Fruit fly (Drosophila melanogaster) whole organism, embryonic: Measurements from ENCODE around the gene yellow-g.

Experiments used
- Adf1 ChIP-seq: fragments of 200-800 bp; sonication (Bioruptor generic); IDR thresholded peaks from 2 replicates; pipeline ENCODE4 v1.3.6; 2022; ENCODE audit warnings: missing biosample characterization, missing genetic modification characterization
- Antp ChIP-seq: fragments of 200-800 bp; sonication (Bioruptor generic); optimal IDR thresholded peaks from 3 replicates; lab custom pipeline; 2016; ENCODE audit warnings: missing biosample characterization, missing genetic modification characterization
- CG1024 ChIP-seq: fragments of 200-800 bp; sonication (Bioruptor generic); IDR thresholded peaks from 2 replicates; pipeline ENCODE4 v1.3.6; 2022; ENCODE audit warnings: missing biosample characterization, missing genetic modification characterization
- CG11696 ChIP-seq: fragments of 200-800 bp; sonication (Bioruptor generic); IDR thresholded peaks from 2 replicates; pipeline ENCODE4 v1.3.6; 2022; ENCODE audit warnings: missing biosample characterization, missing genetic modification characterization
- CG12659 ChIP-seq: fragments of 200-800 bp; sonication (Bioruptor generic); optimal IDR thresholded peaks from 3 replicates; lab custom pipeline; 2017; ENCODE audit warnings: mild to moderate bottlenecking, missing biosample characterization, missing genetic modification reagents, missing genetic modification characterization
- CG12769 ChIP-seq: fragments of 200-800 bp; sonication (Bioruptor generic); optimal IDR thresholded peaks from 2 replicates; lab custom pipeline; 2019; ENCODE audit warnings: missing biosample characterization, mild to moderate bottlenecking, missing genetic modification characterization, moderate library complexity
- CG13424 ChIP-seq: fragments of 200-800 bp; sonication (Bioruptor generic); optimal IDR thresholded peaks from 2 replicates; lab custom pipeline; 2019; ENCODE audit warnings: missing biosample characterization, mild to moderate bottlenecking, missing genetic modification characterization, moderate library complexity
- CG14050 ChIP-seq: fragments of 200-800 bp; sonication (Bioruptor generic); IDR thresholded peaks from 3 replicates; pipeline ENCODE4 v1.3.6; 2022; ENCODE audit warnings: missing biosample characterization, missing genetic modification characterization
- CG14710 ChIP-seq: fragments of 200-800 bp; sonication (Bioruptor generic); optimal IDR thresholded peaks from 3 replicates; lab custom pipeline; 2019; ENCODE audit warnings: missing biosample characterization, mild to moderate bottlenecking, missing genetic modification characterization, moderate library complexity
- CG15011 ChIP-seq: fragments of 200-800 bp; sonication (Bioruptor generic); optimal IDR thresholded peaks from 3 replicates; lab custom pipeline; 2018; ENCODE audit warnings: missing biosample characterization, mild to moderate bottlenecking, missing genetic modification characterization
- CG1529 ChIP-seq: fragments of 200-800 bp; sonication (Bioruptor generic); optimal IDR thresholded peaks from 3 replicates; lab custom pipeline; 2018; ENCODE audit warnings: missing biosample characterization, missing genetic modification characterization
- CG15601 ChIP-seq: fragments of 200-800 bp; sonication (Bioruptor generic); optimal IDR thresholded peaks from 3 replicates; lab custom pipeline; 2019; ENCODE audit warnings: missing biosample characterization, mild to moderate bottlenecking, missing genetic modification characterization, moderate library complexity
- CG1647 ChIP-seq: fragments of 200-800 bp; sonication (Bioruptor generic); optimal IDR thresholded peaks from 3 replicates; lab custom pipeline; 2016; ENCODE audit warnings: missing biosample characterization, missing genetic modification characterization
- CG1792 ChIP-seq: fragments of 200-800 bp; sonication (Bioruptor generic); optimal IDR thresholded peaks from 2 replicates; lab custom pipeline; 2016; ENCODE audit warnings: missing biosample characterization, missing genetic modification characterization
- CG18619 ChIP-seq: fragments of 200-800 bp; sonication (Bioruptor generic); optimal IDR thresholded peaks from 3 replicates; lab custom pipeline; 2017; ENCODE audit warnings: missing biosample characterization, mild to moderate bottlenecking, missing genetic modification characterization
- CG2202 ChIP-seq: fragments of 200-800 bp; sonication (Bioruptor generic); optimal IDR thresholded peaks from 2 replicates; lab custom pipeline; 2018; ENCODE audit warnings: missing biosample characterization, mild to moderate bottlenecking, missing genetic modification characterization
- CG32532 ChIP-seq: fragments of 200-800 bp; sonication (Bioruptor generic); IDR thresholded peaks from 2 replicates; pipeline ENCODE4 v1.3.6; 2022; ENCODE audit warnings: missing biosample characterization, missing genetic modification characterization
- CG6654 ChIP-seq: fragments of 200-800 bp; sonication (Bioruptor generic); optimal IDR thresholded peaks from 2 replicates; lab custom pipeline; 2017; ENCODE audit warnings: missing biosample characterization, mild to moderate bottlenecking, missing genetic modification characterization
- CG7839 ChIP-seq: fragments of 200-800 bp; sonication (Bioruptor generic); optimal IDR thresholded peaks from 3 replicates; lab custom pipeline; 2018; ENCODE audit warnings: missing biosample characterization, mild to moderate bottlenecking, missing genetic modification characterization, moderate library complexity
- CG8388 ChIP-seq: fragments of 200-800 bp; sonication (Bioruptor generic); optimal IDR thresholded peaks from 2 replicates; lab custom pipeline; 2019; ENCODE audit warnings: missing biosample characterization, mild to moderate bottlenecking, missing genetic modification characterization, moderate library complexity
- CG8478 ChIP-seq: fragments of >200 bp; optimal IDR thresholded peaks from 2 replicates; lab custom pipeline; 2018
- CG9609 ChIP-seq: fragments of 200-800 bp; sonication (Bioruptor generic); optimal IDR thresholded peaks from 3 replicates; lab custom pipeline; 2016; ENCODE audit warnings: missing biosample characterization, missing genetic modification characterization
- Dp ChIP-seq: fragments of 200-800 bp; sonication (Bioruptor generic); optimal IDR thresholded peaks from 2 replicates; lab custom pipeline; 2018; ENCODE audit warnings: missing biosample characterization, mild to moderate bottlenecking, missing genetic modification characterization, moderate library complexity
- HLHmδ ChIP-seq: fragments of 200-800 bp; sonication (Bioruptor generic); optimal IDR thresholded peaks from 2 replicates; lab custom pipeline; 2018; ENCODE audit warnings: missing biosample characterization, mild to moderate bottlenecking, missing genetic modification characterization, moderate library complexity
- Hand ChIP-seq: fragments of 200-800 bp; sonication (Bioruptor generic); optimal IDR thresholded peaks from 2 replicates; lab custom pipeline; 2017; ENCODE audit warnings: mild to moderate bottlenecking, missing biosample characterization, missing genetic modification reagents, missing genetic modification characterization
- Hmr ChIP-seq: fragments of 200-800 bp; sonication (Bioruptor generic); optimal IDR thresholded peaks from 3 replicates; lab custom pipeline; 2017; ENCODE audit warnings: mild to moderate bottlenecking, missing biosample characterization, missing genetic modification reagents, missing genetic modification characterization
- MTF-1 ChIP-seq: fragments of 200-800 bp; sonication (Bioruptor generic); optimal IDR thresholded peaks from 2 replicates; lab custom pipeline; 2018; ENCODE audit warnings: missing biosample characterization, mild to moderate bottlenecking, missing genetic modification characterization, borderline replicate concordance
- Nf-YB ChIP-seq: fragments of 200-800 bp; sonication (Bioruptor generic); optimal IDR thresholded peaks from 3 replicates; lab custom pipeline; 2019; ENCODE audit warnings: missing biosample characterization, mild to moderate bottlenecking, missing genetic modification characterization, moderate library complexity
- Oli ChIP-seq: fragments of 200-800 bp; sonication (Bioruptor generic); optimal IDR thresholded peaks from 2 replicates; lab custom pipeline; 2018; ENCODE audit warnings: missing biosample characterization, mild to moderate bottlenecking, missing genetic modification characterization, moderate library complexity
- Opbp ChIP-seq: fragments of 200-800 bp; sonication (Bioruptor generic); IDR thresholded peaks from 3 replicates; pipeline ENCODE4 v1.3.6; 2022; ENCODE audit warnings: missing biosample characterization, missing genetic modification characterization; ENCODE audit not compliant: partially characterized antibody
- bab2 ChIP-seq: fragments of 200-800 bp; sonication (Bioruptor generic); optimal IDR thresholded peaks from 2 replicates; lab custom pipeline; 2016; ENCODE audit warnings: missing biosample characterization, missing genetic modification characterization
- chn ChIP-seq: fragments of 200-800 bp; sonication (Bioruptor generic); optimal IDR thresholded peaks from 2 replicates; lab custom pipeline; 2016; ENCODE audit warnings: missing biosample characterization, missing genetic modification characterization
- corto ChIP-seq: fragments of 200-800 bp; sonication (Bioruptor generic); optimal IDR thresholded peaks from 2 replicates; lab custom pipeline; 2016; ENCODE audit warnings: missing biosample characterization, mild to moderate bottlenecking, missing genetic modification characterization, moderate library complexity
- croc ChIP-seq: fragments of 200-800 bp; sonication (Bioruptor generic); conservative IDR thresholded peaks from 3 replicates; pipeline ENCODE4 v1.3.6; 2022; ENCODE audit warnings: missing biosample characterization, missing genetic modification characterization
- dmrt99B ChIP-seq: fragments of 200-800 bp; sonication (Bioruptor generic); optimal IDR thresholded peaks from 2 replicates; lab custom pipeline; 2018; ENCODE audit warnings: missing biosample characterization, mild to moderate bottlenecking, missing genetic modification characterization, moderate library complexity
- emc ChIP-seq: fragments of 200-800 bp; sonication (Bioruptor generic); optimal IDR thresholded peaks from 2 replicates; lab custom pipeline; 2016; ENCODE audit warnings: missing biosample characterization, missing genetic modification characterization
- fru ChIP-seq: fragments of >200 bp; optimal IDR thresholded peaks from 2 replicates; lab custom pipeline; 2017
- gfzf ChIP-seq: fragments of 200-800 bp; sonication (Bioruptor generic); optimal IDR thresholded peaks from 2 replicates; lab custom pipeline; 2016; ENCODE audit warnings: missing biosample characterization, mild to moderate bottlenecking, missing genetic modification characterization, moderate library complexity
- inv ChIP-seq: fragments of 200-800 bp; sonication (Bioruptor generic); IDR thresholded peaks from 2 replicates; pipeline ENCODE4 v1.3.6; 2022; ENCODE audit warnings: missing biosample characterization, missing genetic modification characterization; ENCODE audit not compliant: partially characterized antibody
- jing ChIP-seq: fragments of 200-800 bp; sonication (Bioruptor generic); optimal IDR thresholded peaks from 2 replicates; lab custom pipeline; 2018; ENCODE audit warnings: missing biosample characterization, mild to moderate bottlenecking, missing genetic modification characterization
- mirr ChIP-seq: fragments of 200-800 bp; sonication (Bioruptor generic); optimal IDR thresholded peaks from 3 replicates; lab custom pipeline; 2018; ENCODE audit warnings: missing biosample characterization, mild to moderate bottlenecking, missing genetic modification characterization
- nmo ChIP-seq: fragments of 200-800 bp; sonication (Bioruptor generic); optimal IDR thresholded peaks from 2 replicates; lab custom pipeline; 2018; ENCODE audit warnings: missing biosample characterization, mild to moderate bottlenecking, missing genetic modification characterization, moderate library complexity
- pho ChIP-seq: fragments of 200-800 bp; sonication (Bioruptor generic); optimal IDR thresholded peaks from 2 replicates; lab custom pipeline; 2016; ENCODE audit warnings: missing biosample characterization, missing genetic modification characterization
- ro ChIP-seq: fragments of 200-800 bp; sonication (Bioruptor generic); IDR thresholded peaks from 2 replicates; pipeline ENCODE4 v1.3.6; 2022; ENCODE audit warnings: missing biosample characterization, missing genetic modification characterization
- sens-2 ChIP-seq: fragments of 200-800 bp; sonication (Bioruptor generic); IDR thresholded peaks from 2 replicates; pipeline ENCODE4 v1.3.6; 2022; ENCODE audit warnings: missing biosample characterization, missing genetic modification characterization
- sisA ChIP-seq: fragments of 200-800 bp; sonication (Bioruptor generic); IDR thresholded peaks from 2 replicates; pipeline ENCODE4 v1.3.6; 2022; ENCODE audit warnings: missing biosample characterization, missing genetic modification characterization
- stc ChIP-seq: fragments of 200-800 bp; sonication (Bioruptor generic); IDR thresholded peaks from 2 replicates; pipeline ENCODE4 v1.3.6; 2022; ENCODE audit warnings: missing biosample characterization, missing genetic modification characterization
- tup ChIP-seq: fragments of 200-800 bp; sonication (Bioruptor generic); optimal IDR thresholded peaks from 2 replicates; lab custom pipeline; 2016; ENCODE audit warnings: missing biosample characterization, mild to moderate bottlenecking, missing genetic modification characterization, moderate library complexity
- unpg ChIP-seq: fragments of 200-800 bp; sonication (Bioruptor generic); optimal IDR thresholded peaks from 3 replicates; lab custom pipeline; 2018; ENCODE audit warnings: missing biosample characterization, mild to moderate bottlenecking, missing genetic modification characterization, moderate library complexity
- vvl ChIP-seq: fragments of 200-800 bp; sonication (Bioruptor generic); IDR thresholded peaks from 2 replicates; pipeline ENCODE4 v1.3.6; 2022; ENCODE audit warnings: missing biosample characterization, missing genetic modification characterization
- zf30C ChIP-seq: fragments of 200-800 bp; sonication (Bioruptor generic); optimal IDR thresholded peaks from 3 replicates; lab custom pipeline; 2018; ENCODE audit warnings: missing biosample characterization, mild to moderate bottlenecking, missing genetic modification characterization

Gene yellow-g

dm6 chr3L:2257412-2257862, 15.1 kb downstream of the yellow-g start, which contains the start of the genes CG1275 and Elp5:
TSS of gene CG1275 (minus strand) at chr3L:2257423.
TSS of gene Elp5 (plus strand) at chr3L:2257456.
- TF ChIP-seq inv: peak; percentile 24; the same call in 1 of the 2 replicates
- peak; percentile 99 for TF ChIP-seq croc
- TF ChIP-seq CG12659 (GFP tag; lab: Kevin White, UChicago): peak; percentile 99
- peak; percentile 96 for TF ChIP-seq Antp (GFP tag; lab: Kevin White, UChicago)
- TF ChIP-seq HLHmδ (GFP tag; lab: Kevin White, UChicago): no peak
- TF ChIP-seq CG14050: peak; percentile 99
- no peak for TF ChIP-seq CG8478 (lab: Kevin White, UChicago)
- peak; percentile 99 for TF ChIP-seq CG7839 (tag; lab: Kevin White, UChicago)
- TF ChIP-seq CG12769 (tag; lab: Kevin White, UChicago): peak; percentile 98
- TF ChIP-seq dmrt99B (tag; lab: Kevin White, UChicago): peak; percentile 99
- peak; percentile 96 for TF ChIP-seq jing
- TF ChIP-seq CG8388: peak; percentile 96
- TF ChIP-seq zf30C (GFP tag; lab: Kevin White, UChicago): no peak
- TF ChIP-seq fru: no peak
- peak; percentile 97 for TF ChIP-seq CG1529
- peak; percentile 100 for TF ChIP-seq CG32532
- peak; percentile 98 for TF ChIP-seq Hmr
- peak; percentile 98 for TF ChIP-seq nmo (GFP tag; lab: Kevin White, UChicago)
- TF ChIP-seq stc (GFP tag; lab: Robert Waterston, UW): peak; percentile 99
- peak; percentile 99 for TF ChIP-seq sens-2 (GFP tag; lab: Robert Waterston, UW)
- peak; percentile 87 for TF ChIP-seq Nf-YB
- peak; percentile 98 for TF ChIP-seq chn
- TF ChIP-seq gfzf (GFP tag; lab: Kevin White, UChicago): peak; percentile 74
- peak; percentile 96 for TF ChIP-seq tup (GFP tag; lab: Kevin White, UChicago)
- peak; percentile 97 for TF ChIP-seq CG1647 (GFP tag; lab: Kevin White, UChicago)
- TF ChIP-seq CG6654 (GFP tag; lab: Kevin White, UChicago): peak; percentile 84
- peak; percentile 98 for TF ChIP-seq mirr (GFP tag; lab: Kevin White, UChicago)
- peak; percentile 91 for TF ChIP-seq emc (GFP tag; lab: Kevin White, UChicago)
- TF ChIP-seq bab2 (GFP tag; lab: Kevin White, UChicago): peak; percentile 98
- TF ChIP-seq CG2202 (tag; lab: Kevin White, UChicago): peak; percentile 96
- TF ChIP-seq CG1024 (GFP tag; lab: Robert Waterston, UW): peak; percentile 98
- TF ChIP-seq CG15011 (GFP tag; lab: Kevin White, UChicago): peak; percentile 91
- TF ChIP-seq CG1792 (GFP tag; lab: Kevin White, UChicago): peak; percentile 88
- TF ChIP-seq Oli: peak; percentile 98
- peak; percentile 96 for TF ChIP-seq CG9609
- peak; percentile 97 for TF ChIP-seq pho (GFP tag; lab: Kevin White, UChicago)
- TF ChIP-seq ro (GFP tag; lab: Robert Waterston, UW): peak; percentile 98
- peak; percentile 100 for TF ChIP-seq vvl (GFP tag; lab: Robert Waterston, UW)
- peak; percentile 94 for TF ChIP-seq Hand
- peak; percentile 99 for TF ChIP-seq CG13424 (tag; lab: Kevin White, UChicago)
- TF ChIP-seq Adf1: peak; percentile 90
- peak; percentile 98 for TF ChIP-seq CG11696 (GFP tag; lab: Robert Waterston, UW)
- TF ChIP-seq corto (GFP tag; lab: Kevin White, UChicago): peak; percentile 96
- peak; percentile 99 for TF ChIP-seq unpg
- TF ChIP-seq Dp (GFP tag; lab: Kevin White, UChicago): peak; percentile 64
- TF ChIP-seq MTF-1 (GFP tag; lab: Kevin White, UChicago): peak; percentile 89
- TF ChIP-seq CG18619 (GFP tag; lab: Kevin White, UChicago): peak; percentile 97
- peak; percentile 96 for TF ChIP-seq CG15601 (tag; lab: Kevin White, UChicago)
- peak; percentile 95 for TF ChIP-seq CG14710 (tag; lab: Kevin White, UChicago)
- TF ChIP-seq Opbp (GFP tag; lab: Robert Waterston, UW): no peak
- peak; percentile 99 for TF ChIP-seq sisA
